Worm (Caenorhabditis elegans): ENCODE results near the gene ZC250.4.

Gene ZC250.4

ce11 chrV:5835397-5835796 is 22.5 kb upstream of the ZC250.4 start:
- TF ChIP-seq efl-1 (optimal IDR thresholded peaks at IDR 0.05) (no peak), efl-1 (GFP tag; optimal IDR thresholded peaks at IDR 0.05 in 1 of 2) (peak in 1 of 2 experiments; percentile 10), irx-1 (tag; optimal IDR thresholded peaks at IDR 0.05) (no peak)

DNA sequence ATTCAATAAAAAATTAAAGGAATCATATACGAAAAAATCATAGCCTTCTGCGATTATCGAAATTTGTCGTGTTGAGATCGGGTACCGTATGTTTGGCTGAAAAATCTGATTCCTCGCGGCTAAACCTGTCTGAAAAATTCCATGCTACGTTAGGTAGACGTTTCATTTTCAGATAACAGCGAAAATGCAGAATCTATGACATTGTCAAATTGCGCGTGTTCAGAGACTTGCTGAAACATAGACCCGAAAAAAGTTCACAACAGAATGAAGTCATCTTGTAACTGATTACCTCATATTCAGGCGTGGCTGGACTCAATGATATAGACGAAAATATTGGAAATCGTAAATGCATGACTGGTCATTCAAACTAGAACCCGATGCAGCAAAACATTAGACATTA is 20.6 kb upstream of the ZC250.4 start, which contains the start of gene srh-76:
srh-76 (plus strand) TSS at position 301 of the 400 bp plus-strand sequence.
- no peak for TF ChIP-seq fos-1 (tag; optimal IDR thresholded peaks at IDR 0.05)
- no peak for TF ChIP-seq elt-2 (tag; optimal IDR thresholded peaks at IDR 0.05)
- no peak for TF ChIP-seq nhr-237 (tag; optimal IDR thresholded peaks at IDR 0.05)
- TF ChIP-seq F16B12.6 (tag; optimal IDR thresholded peaks at IDR 0.05) = no peak
- no peak for TF ChIP-seq nhr-11 (tag; optimal IDR thresholded peaks at IDR 0.05)
- no peak for TF ChIP-seq hlh-4 (tag; optimal IDR thresholded peaks at IDR 0.05)
- no peak for TF ChIP-seq mef-2 (tag; optimal IDR thresholded peaks at IDR 0.05)
- no peak for TF ChIP-seq lin-39 (tag; optimal IDR thresholded peaks at IDR 0.05)
- TF ChIP-seq dpl-1 (GFP tag; optimal IDR thresholded peaks at IDR 0.05) = no peak

DNA sequence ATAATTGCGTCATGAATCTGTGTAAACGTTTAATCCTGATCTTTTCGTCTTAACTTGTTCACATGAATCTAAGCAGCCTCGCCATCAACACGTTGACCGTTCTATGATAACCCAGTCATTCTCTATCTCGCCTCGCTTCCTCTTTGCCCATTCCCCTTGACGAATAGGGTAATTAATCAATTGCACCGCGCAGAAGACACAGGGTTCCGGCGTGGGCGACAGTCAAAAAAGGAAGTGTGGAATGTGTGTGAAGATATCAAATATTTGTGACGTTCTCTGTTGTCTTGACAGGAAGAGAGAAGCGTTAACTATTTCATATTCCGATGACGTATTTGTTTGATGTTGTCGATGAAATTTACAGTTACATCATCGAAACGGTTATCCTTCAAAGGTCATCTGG is 19.9 kb upstream of the ZC250.4 start:
- TF ChIP-seq jun-1 (tag; optimal IDR thresholded peaks at IDR 0.05) (no peak), mab-9 (GFP tag; IDR thresholded peaks at IDR 0.05) (no peak), fos-1 (tag; optimal IDR thresholded peaks at IDR 0.05) (no peak), ama-1 (optimal IDR thresholded peaks at IDR 0.05) (no peak), Y116A8C.19 (tag; optimal IDR thresholded peaks at IDR 0.05; ENCODE audit: borderline replicate concordance) (no peak), egl-27 (tag; optimal IDR thresholded peaks at IDR 0.05) (no peak), lin-14 (GFP tag; optimal IDR thresholded peaks at IDR 0.05) (peak; percentile 84), mdl-1 (tag; optimal IDR thresholded peaks at IDR 0.05) (peak in 1 of 2 experiments; percentile 45), nhr-47 (tag; optimal IDR thresholded peaks at IDR 0.05) (peak; percentile 9), irx-1 (tag; optimal IDR thresholded peaks at IDR 0.05) (peak; percentile 14), efl-3 (GFP tag; optimal IDR thresholded peaks at IDR 0.05) (no peak), lir-3 (tag; optimal IDR thresholded peaks at IDR 0.05; ENCODE audit: poor library complexity) (no peak), nhr-90 (tag; optimal IDR thresholded peaks at IDR 0.05; ENCODE audit: poor library complexity) (peak; percentile 54), zip-4 (GFP tag; optimal IDR thresholded peaks at IDR 0.05) (no peak), nhr-85 (tag) (peak; percentile 97), lin-35 (GFP tag; optimal IDR thresholded peaks at IDR 0.05) (peak in 1 of 2 experiments; percentile 44), pax-3 (tag; optimal IDR thresholded peaks at IDR 0.05) (no peak), efl-1 (optimal IDR thresholded peaks at IDR 0.05) (no peak), efl-1 (GFP tag; optimal IDR thresholded peaks at IDR 0.05 in 1 of 2) (no peak), xbp-1 (tag; optimal IDR thresholded peaks at IDR 0.05) (no peak), pag-3 (tag; optimal IDR thresholded peaks at IDR 0.05; ENCODE audit: borderline replicate concordance, insufficient read depth) (no peak), C04F5.9 (tag; optimal IDR thresholded peaks at IDR 0.05) (no peak), nhr-71 (tag; optimal IDR thresholded peaks at IDR 0.05) (peak; percentile 81), tbx-2 (tag; optimal IDR thresholded peaks at IDR 0.05) (peak; percentile 66), dpl-1 (GFP tag; optimal IDR thresholded peaks at IDR 0.05) (peak in 1 of 3 experiments; percentile 10), lsy-2 (tag; optimal IDR thresholded peaks at IDR 0.05) (no peak), nhr-20 (tag; optimal IDR thresholded peaks at IDR 0.05) (peak; percentile 89), lin-15B (tag; optimal IDR thresholded peaks at IDR 0.05) (no peak), F16B12.6 (tag; optimal IDR thresholded peaks at IDR 0.05) (no peak), unc-30 (tag; optimal IDR thresholded peaks at IDR 0.05) (no peak), mep-1 (tag; optimal IDR thresholded peaks at IDR 0.05) (no peak), ceh-90 (tag; optimal IDR thresholded peaks at IDR 0.05) (no peak), sup-37 (GFP tag; optimal IDR thresholded peaks at IDR 0.05) (no peak), sox-4 (tag; optimal IDR thresholded peaks at IDR 0.05) (no peak), ceh-88 (GFP tag; IDR thresholded peaks at IDR 0.05) (no peak), ztf-11 (tag; optimal IDR thresholded peaks at IDR 0.05) (no peak), hpl-2 (GFP tag; optimal IDR thresholded peaks at IDR 0.05) (no peak), snu-23 (GFP tag; optimal IDR thresholded peaks at IDR 0.05) (peak; percentile 66), nhr-12 (tag; optimal IDR thresholded peaks at IDR 0.05) (no peak), isw-1 (GFP tag; IDR thresholded peaks at IDR 0.05) (no peak), elt-3 (tag; optimal IDR thresholded peaks at IDR 0.05) (peak in 3 of 6 experiments; percentile 7 to 85 (median 13)), sptf-1 (tag; optimal IDR thresholded peaks at IDR 0.05) (no peak), nhr-237 (tag; optimal IDR thresholded peaks at IDR 0.05) (no peak)
